Worm (Caenorhabditis elegans) whole organism, late embryonic: Measurements from ENCODE around the gene F07F6.2.

ENCODE experiments used
- ama-1 ChIP-seq: fragments of 150-350 bp; optimal IDR thresholded peaks from 2 replicates; lab custom pipeline; 2014
- ceh-34 ChIP-seq: sonication (generic microtip); optimal IDR thresholded peaks from 2 replicates; lab custom pipeline; 2016; ENCODE audit warnings: mild to moderate bottlenecking, missing genetic modification characterization, missing compliant biosample characterization
- pax-1 ChIP-seq: fragments of 150-350 bp; optimal IDR thresholded peaks from 2 replicates; lab custom pipeline; 2014; ENCODE audit warnings: missing biosample characterization, missing genetic modification characterization
- rnt-1 ChIP-seq: sonication (generic microtip); optimal IDR thresholded peaks from 2 replicates; lab custom pipeline; 2016; ENCODE audit warnings: missing genetic modification characterization, missing compliant biosample characterization

DNA sequence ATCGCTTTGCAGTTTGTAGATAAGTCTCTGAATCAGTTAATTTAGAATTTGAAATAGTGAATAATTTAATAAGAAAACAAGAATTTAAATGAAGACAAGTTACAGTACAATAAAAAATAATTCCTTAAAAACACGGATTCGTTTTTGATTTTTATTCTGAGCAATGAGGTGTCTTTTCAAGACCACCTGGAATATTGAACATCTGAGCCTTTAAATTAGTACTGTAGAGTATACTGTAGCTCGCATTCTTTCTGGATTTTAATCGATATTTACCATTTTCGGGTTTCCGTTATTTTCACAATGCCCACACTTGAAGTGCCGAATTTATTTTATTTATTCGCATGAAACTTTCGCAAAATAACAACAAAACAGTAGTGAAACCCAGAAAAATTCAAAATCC is 6.2 kb upstream of the F07F6.2 start, which contains the start of gene F07F6.7:
- no peak for TF ChIP-seq ama-1 (lab: Kevin White, UChicago)
- TF ChIP-seq ceh-34 (tag; lab: Kevin White, UChicago): no peak
- no peak for TF ChIP-seq pax-1 (tag; lab: Kevin White, UChicago)
- TF ChIP-seq rnt-1 (tag; lab: Kevin White, UChicago): no peak
